Worm (Caenorhabditis elegans) whole organism, L4 larva: ENCODE results near the gene lgc-4.

Experiments
- F10B5.3 ChIP-seq: sonication (generic microtip); optimal IDR thresholded peaks from 2 replicates; lab custom pipeline; 2016; ENCODE audit warnings: mild to moderate bottlenecking, missing genetic modification characterization, missing compliant biosample characterization
- F26F4.8 ChIP-seq: fragments of 200-800 bp; sonication (Bioruptor generic); conservative IDR thresholded peaks from 2 replicates; pipeline ENCODE4 v1.3.6; 2022; ENCODE audit warnings: missing genetic modification characterization, missing compliant biosample characterization
- F37D6.2 ChIP-seq: sonication (generic microtip); optimal IDR thresholded peaks from 2 replicates; lab custom pipeline; 2016; ENCODE audit warnings: mild to moderate bottlenecking, missing genetic modification characterization, missing compliant biosample characterization
- F44E2.7 ChIP-seq: fragments of 200-800 bp; sonication (Bioruptor generic); IDR thresholded peaks from 2 replicates; pipeline ENCODE4 v2.1.2; 2022; ENCODE audit warnings: missing genetic modification characterization, missing compliant biosample characterization
- T26A8.4 ChIP-seq: fragments of 200-800 bp; sonication (Bioruptor generic); IDR thresholded peaks from 2 replicates; pipeline ENCODE4 v1.3.6; 2022; ENCODE audit warnings: missing genetic modification characterization, missing compliant biosample characterization
- Y48G9A.11 ChIP-seq: fragments of 200-800 bp; sonication (Bioruptor generic); IDR thresholded peaks from 2 replicates; pipeline ENCODE4 v1.3.6; 2022; ENCODE audit warnings: missing genetic modification reagents, missing genetic modification characterization, missing compliant biosample characterization
- aha-1 ChIP-seq: fragments of 150-350 bp; peaks from one replicate; lab custom pipeline; 2014; ENCODE audit warnings: missing biosample characterization, missing genetic modification characterization
- aly-2 ChIP-seq: sonication (generic microtip); optimal IDR thresholded peaks from 2 replicates; lab custom pipeline; 2018; ENCODE audit warnings: missing biosample characterization, missing genetic modification characterization
- attf-4 ChIP-seq: sonication (generic microtip); optimal IDR thresholded peaks from 3 replicates; lab custom pipeline; 2017; ENCODE audit warnings: missing biosample characterization, missing genetic modification characterization
- ceh-20 ChIP-seq: fragments of 200-800 bp; sonication (Bioruptor generic); IDR thresholded peaks from 2 replicates; pipeline ENCODE4 v1.3.6; 2022; ENCODE audit warnings: missing genetic modification reagents, missing genetic modification characterization, missing compliant biosample characterization
- ceh-32 ChIP-seq: sonication (generic microtip); optimal IDR thresholded peaks from 2 replicates; lab custom pipeline; 2016; ENCODE audit warnings: mild to moderate bottlenecking, missing genetic modification characterization, missing compliant biosample characterization; ENCODE audit not compliant: poor library complexity
- daf-12 ChIP-seq: fragments of 150-350 bp; optimal IDR thresholded peaks from 2 replicates; lab custom pipeline; 2014; ENCODE audit warnings: missing biosample characterization, missing genetic modification reagents, missing genetic modification characterization
- daf-16 ChIP-seq, 3 experiments: sonication (generic microtip); optimal IDR thresholded peaks; 2 replicates each; lab custom pipeline; 2016 to 2017; ENCODE audit warnings: missing genetic modification characterization in 3 of 3, missing genetic modification reagents in 3 of 3, mild to moderate bottlenecking in 2 of 3, missing compliant biosample characterization in 2 of 3, missing biosample characterization in 1 of 3, moderate library complexity in 1 of 3
- dmd-6 ChIP-seq: fragments of 200-800 bp; sonication (Bioruptor generic); IDR thresholded peaks from 2 replicates; pipeline ENCODE4 v1.3.6; 2022; ENCODE audit warnings: missing genetic modification reagents, missing genetic modification characterization, missing compliant biosample characterization
- dpl-1 ChIP-seq: fragments of 150-350 bp; optimal IDR thresholded peaks from 2 replicates; lab custom pipeline; 2014; ENCODE audit warnings: missing biosample characterization, missing genetic modification reagents, missing genetic modification characterization
- dve-1 ChIP-seq: sonication (generic microtip); optimal IDR thresholded peaks from 2 replicates; lab custom pipeline; 2017; ENCODE audit warnings: antibody characterized with exemption, mild to moderate bottlenecking, missing genetic modification characterization, missing compliant biosample characterization; ENCODE audit not compliant: insufficient read depth
- gei-8 ChIP-seq: fragments of 200-800 bp; sonication (Bioruptor generic); optimal IDR thresholded peaks from 2 replicates; lab custom pipeline; 2018; ENCODE audit warnings: mild to moderate bottlenecking, missing genetic modification characterization, missing compliant biosample characterization
- hlh-11 ChIP-seq: fragments of 200-800 bp; sonication (Bioruptor generic); optimal IDR thresholded peaks from 2 replicates; lab custom pipeline; 2018; ENCODE audit warnings: mild to moderate bottlenecking, missing genetic modification characterization, missing compliant biosample characterization
- hlh-30 ChIP-seq: sonication (generic microtip); optimal IDR thresholded peaks from 2 replicates; lab custom pipeline; 2017; ENCODE audit warnings: antibody characterized with exemption, mild to moderate bottlenecking, missing genetic modification characterization, missing compliant biosample characterization; ENCODE audit not compliant: insufficient read depth
- lim-7 ChIP-seq: fragments of 200-800 bp; sonication (Bioruptor generic); IDR thresholded peaks from 2 replicates; pipeline ENCODE4 v1.3.6; 2022; ENCODE audit warnings: missing genetic modification characterization, missing compliant biosample characterization
- lin-15B ChIP-seq: fragments of 150-350 bp; sonication (generic microtip); optimal IDR thresholded peaks from 3 replicates; lab custom pipeline; 2014; ENCODE audit warnings: missing biosample characterization, missing genetic modification characterization
- lin-38 ChIP-seq: fragments of 200-800 bp; sonication (Bioruptor generic); IDR thresholded peaks from 2 replicates; pipeline ENCODE4 v1.3.6; 2022; ENCODE audit warnings: missing genetic modification reagents, missing genetic modification characterization, missing compliant biosample characterization
- lin-39 ChIP-seq: fragments of 150-350 bp; optimal IDR thresholded peaks from 2 replicates; lab custom pipeline; 2014; ENCODE audit warnings: missing biosample characterization, missing genetic modification reagents, missing genetic modification characterization
- mes-2 ChIP-seq: sonication (generic microtip); optimal IDR thresholded peaks from 2 replicates; lab custom pipeline; 2016; ENCODE audit warnings: missing genotype, mild to moderate bottlenecking, missing genetic modification characterization, missing compliant biosample characterization; ENCODE audit not compliant: poor library complexity, severe bottlenecking
- mxl-2 ChIP-seq: fragments of 200-800 bp; sonication (Bioruptor generic); conservative IDR thresholded peaks from 2 replicates; pipeline ENCODE4 v1.3.6; 2022; ENCODE audit warnings: missing genetic modification reagents, missing genetic modification characterization, missing compliant biosample characterization
- mxl-3 ChIP-seq: fragments of 200-800 bp; sonication (Bioruptor generic); optimal IDR thresholded peaks from 2 replicates; lab custom pipeline; 2018; ENCODE audit warnings: mild to moderate bottlenecking, missing genetic modification characterization, missing compliant biosample characterization
- nhr-102 ChIP-seq: sonication (generic microtip); optimal IDR thresholded peaks from 2 replicates; lab custom pipeline; 2016; ENCODE audit warnings: mild to moderate bottlenecking, missing genetic modification characterization, moderate library complexity, missing compliant biosample characterization
- nhr-237 ChIP-seq: sonication (generic microtip); optimal IDR thresholded peaks from 2 replicates; lab custom pipeline; 2017; ENCODE audit warnings: missing biosample characterization, missing genetic modification characterization
- nhr-28 ChIP-seq: fragments of 150-350 bp; optimal IDR thresholded peaks from 2 replicates; lab custom pipeline; 2014; ENCODE audit warnings: missing biosample characterization, missing genetic modification characterization
- nhr-77 ChIP-seq: fragments of 150-350 bp; optimal IDR thresholded peaks from 2 replicates; lab custom pipeline; 2014; ENCODE audit warnings: missing biosample characterization, missing genetic modification characterization
- pha-4 ChIP-seq, 2 experiments: fragments of 150-350 bp in 1 of 2; fragments of 200-800 bp in 1 of 2; sonication (Bioruptor generic) in 1 of 2; IDR thresholded peaks in 1 of 2; optimal IDR thresholded peaks in 1 of 2; 2 replicates each; pipeline versions ENCODE4 v1.3.6 to Lab custom; 2014 to 2022; ENCODE audit warnings: missing genetic modification characterization in 2 of 2, missing genetic modification reagents in 2 of 2, missing biosample characterization in 1 of 2, missing compliant biosample characterization in 1 of 2
- php-3 ChIP-seq: fragments of 200-800 bp; sonication (Bioruptor generic); IDR thresholded peaks from 2 replicates; pipeline ENCODE4 v1.3.6; 2022; ENCODE audit warnings: missing genetic modification reagents, missing genetic modification characterization, missing compliant biosample characterization
- pqm-1 ChIP-seq: sonication (generic microtip); optimal IDR thresholded peaks from 2 replicates; lab custom pipeline; 2017; ENCODE audit warnings: missing biosample characterization, missing genetic modification characterization
- snpc-1.2 ChIP-seq: fragments of 200-800 bp; sonication (Bioruptor generic); IDR thresholded peaks from 2 replicates; pipeline ENCODE4 v1.3.6; 2022; ENCODE audit warnings: missing genetic modification reagents, missing genetic modification characterization, missing compliant biosample characterization
- snpc-4 ChIP-seq: fragments of 150-350 bp; optimal IDR thresholded peaks from 2 replicates; lab custom pipeline; 2014; ENCODE audit warnings: missing biosample characterization, missing genetic modification characterization
- spr-3 ChIP-seq: fragments of 200-800 bp; sonication (Bioruptor generic); optimal IDR thresholded peaks from 2 replicates; lab custom pipeline; 2018; ENCODE audit warnings: mild to moderate bottlenecking, missing genetic modification characterization, missing compliant biosample characterization
- unc-130 ChIP-seq: sonication (generic microtip); optimal IDR thresholded peaks from 2 replicates; lab custom pipeline; 2016; ENCODE audit warnings: missing genetic modification reagents, missing genetic modification characterization, missing compliant biosample characterization
- unc-62 ChIP-seq, 3 experiments: fragments of 150-350 bp in 1 of 3; sonication (generic microtip); optimal IDR thresholded peaks in 2 of 3; peaks in 1 of 3; 1 replicate in 1 of 3; 2 replicates in 2 of 3; lab custom pipeline; 2014 to 2017; ENCODE audit warnings: missing biosample characterization in 3 of 3, missing genetic modification characterization in 3 of 3, missing genetic modification reagents in 3 of 3, missing genotype in 1 of 3
- zfp-2 ChIP-seq: sonication (generic microtip); optimal IDR thresholded peaks from 2 replicates; lab custom pipeline; 2016; ENCODE audit warnings: mild to moderate bottlenecking, missing genetic modification characterization, missing compliant biosample characterization
- zfp-3 ChIP-seq: fragments of 200-800 bp; sonication (Bioruptor generic); conservative IDR thresholded peaks from 2 replicates; pipeline ENCODE4 v1.3.6; 2022; ENCODE audit warnings: missing genetic modification reagents, missing genetic modification characterization, missing compliant biosample characterization
- ztf-11 ChIP-seq: fragments of 150-350 bp; optimal IDR thresholded peaks from 2 replicates; lab custom pipeline; 2014; ENCODE audit warnings: missing biosample characterization, missing genetic modification characterization
- ztf-7 ChIP-seq: fragments of 150-350 bp; optimal IDR thresholded peaks from 2 replicates; lab custom pipeline; 2014; ENCODE audit warnings: missing biosample characterization, missing genetic modification characterization

lgc-4 gene

ce11 chrX:9270753-9271152, 28.7 kb upstream of the lgc-4 start, which contains the start of gene B0416.5:
Gene B0416.5 (minus strand): TSS chrX:9270853.
- TF ChIP-seq aha-1 (tag; lab: Kevin White, UChicago) (no peak), snpc-4 (tag; lab: Kevin White, UChicago) (no peak), nhr-77 (tag; lab: Kevin White, UChicago) (no peak), mxl-2 (GFP tag; lab: Robert Waterston, UW) (no peak), nhr-102 (tag; lab: Kevin White, UChicago) (no peak), mes-2 (no peak), gei-8 (GFP tag; lab: Kevin White, UChicago) (no peak), zfp-2 (no peak), lin-15B (tag; lab: Kevin White, UChicago) (no peak), F26F4.8 (GFP tag; lab: Robert Waterston, UW) (no peak), mxl-3 (GFP tag; lab: Kevin White, UChicago) (no peak), lin-39 (tag; lab: Kevin White, UChicago) (no peak), F37D6.2 (tag; lab: Kevin White, UChicago) (no peak), ceh-20 (GFP tag; lab: Robert Waterston, UW) (no peak)

- TF ChIP-seq unc-62 (GFP tag; optimal IDR thresholded peaks at IDR 0.05 in 1 of 2; lab: Kevin White, UChicago) (peak in 1 of 2 experiments; percentile 93), unc-62 (tag; optimal IDR thresholded peaks at IDR 0.05; lab: Kevin White, UChicago) (no peak), daf-12 (tag; lab: Kevin White, UChicago) (no peak), spr-3 (GFP tag; lab: Kevin White, UChicago) (no peak), F10B5.3 (tag; lab: Kevin White, UChicago) (peak; percentile 22), zfp-3 (0 out of 2 replicates have a peak, but pooled peaks have one; percentile 48), snpc-1.2 (GFP tag; lab: Robert Waterston, UW) (no peak), Y48G9A.11 (no peak), dve-1 (tag; lab: Kevin White, UChicago) (peak; percentile 4), pha-4 (GFP tag; IDR thresholded peaks at IDR 0.05; lab: Robert Waterston, UW) (no peak), pha-4 (tag; optimal IDR thresholded peaks at IDR 0.05; lab: Kevin White, UChicago) (no peak), aly-2 (no peak), unc-130 (GFP tag; lab: Kevin White, UChicago) (no peak), lim-7 (GFP tag; lab: Robert Waterston, UW) (no peak), php-3 (GFP tag; lab: Robert Waterston, UW) (0 out of 2 replicates have a peak, but pooled peaks have one; percentile 32)
- TF ChIP-seq, all 104 proteins: peak for 5
Measured at ce11 chrX:9268373-9268772, 26.4 kb upstream of the lgc-4 start.

ce11 chrX:9266512-9266911, 24.5 kb upstream of the lgc-4 start:
- peak; percentile 68 for TF ChIP-seq dve-1 (tag; lab: Kevin White, UChicago)
- TF ChIP-seq T26A8.4 (GFP tag; lab: Robert Waterston, UW), result no peak
- TF ChIP-seq nhr-77 (tag; lab: Kevin White, UChicago), result no peak
- TF ChIP-seq hlh-30 (tag; lab: Kevin White, UChicago), result peak; percentile 0
- peak; percentile 18 for TF ChIP-seq nhr-28 (tag; lab: Kevin White, UChicago)
- TF ChIP-seq dmd-6, result peak; percentile 73
- peak; percentile 54 for TF ChIP-seq hlh-11 (tag; lab: Kevin White, UChicago)
- no peak for TF ChIP-seq ztf-7 (tag; lab: Kevin White, UChicago)
- no peak for TF ChIP-seq lin-38 (GFP tag; lab: Robert Waterston, UW)
- no peak for TF ChIP-seq nhr-237 (tag; lab: Kevin White, UChicago)
- TF ChIP-seq mes-2, result no peak
- TF ChIP-seq F44E2.7 (GFP tag; lab: Robert Waterston, UW), result no peak
- TF ChIP-seq pqm-1, result peak; percentile 14
- no peak for TF ChIP-seq attf-4 (tag; lab: Kevin White, UChicago)
- TF ChIP-seq ztf-11, result no peak
- no peak for TF ChIP-seq dpl-1 (GFP tag; lab: Kevin White, UChicago)
- no peak for TF ChIP-seq ceh-32 (tag; lab: Kevin White, UChicago)
- TF ChIP-seq php-3 (GFP tag; lab: Robert Waterston, UW), result 0 out of 2 replicates have a peak, but pooled peaks have one; percentile 6
- TF ChIP-seq daf-16 (GFP tag; optimal IDR thresholded peaks at IDR 0.05; lab: Kevin White, UChicago), result no peak
- peak; percentile 37 for TF ChIP-seq daf-16 (tag; optimal IDR thresholded peaks at IDR 0.05; lab: Kevin White, UChicago)
